Worm (Caenorhabditis elegans) whole organism, young adult: ENCODE measurements around the gene dct-15.

Experiments
- B0019.2 ChIP-seq: fragments of 200-800 bp; sonication (Bioruptor generic); conservative IDR thresholded peaks from 2 replicates; pipeline ENCODE4 v1.3.6; 2022; ENCODE audit warnings: missing genetic modification reagents, missing genetic modification characterization, missing compliant biosample characterization
- C06A6.2 ChIP-seq: fragments of 200-800 bp; sonication (Bioruptor generic); conservative IDR thresholded peaks from 2 replicates; pipeline ENCODE4 v1.3.6; 2022; ENCODE audit warnings: missing genetic modification characterization, missing compliant biosample characterization
- D2030.7 ChIP-seq: fragments of 200-800 bp; sonication (Bioruptor generic); IDR thresholded peaks from 2 replicates; pipeline ENCODE4 v1.3.6; 2022; ENCODE audit warnings: missing genetic modification reagents, missing genetic modification characterization, missing compliant biosample characterization
- F23B12.7 ChIP-seq: sonication (generic microtip); optimal IDR thresholded peaks from 2 replicates; lab custom pipeline; 2017; ENCODE audit warnings: missing genetic modification characterization, mild to moderate bottlenecking, missing compliant biosample characterization, antibody characterized with exemption, moderate library complexity; ENCODE audit not compliant: insufficient read depth
- F33H1.4 ChIP-seq: fragments of 200-800 bp; sonication (Bioruptor generic); IDR thresholded peaks from 2 replicates; pipeline ENCODE4 v1.3.6; 2022; ENCODE audit warnings: missing genetic modification reagents, missing genetic modification characterization, missing compliant biosample characterization
- F57C9.4 ChIP-seq: sonication (generic microtip); optimal IDR thresholded peaks from 2 replicates; lab custom pipeline; 2017; ENCODE audit warnings: mild to moderate bottlenecking, missing genetic modification characterization, missing compliant biosample characterization
- T26A5.8 ChIP-seq: sonication (generic microtip); optimal IDR thresholded peaks from 2 replicates; lab custom pipeline; 2016; ENCODE audit warnings: missing genetic modification characterization, missing compliant biosample characterization
- Y56A3A.18 ChIP-seq: fragments of 200-800 bp; sonication (Bioruptor generic); IDR thresholded peaks from 2 replicates; pipeline ENCODE4 v1.3.6; 2022; ENCODE audit warnings: missing genetic modification reagents, missing genetic modification characterization, missing compliant biosample characterization
- ZK185.1 ChIP-seq: sonication (generic microtip); optimal IDR thresholded peaks from 2 replicates; lab custom pipeline; 2016; ENCODE audit warnings: mild to moderate bottlenecking, missing genetic modification characterization, missing compliant biosample characterization; ENCODE audit not compliant: poor library complexity, severe bottlenecking
- aptf-2 ChIP-seq: fragments of 200-800 bp; sonication (Bioruptor generic); conservative IDR thresholded peaks from 2 replicates; pipeline ENCODE4 v1.3.6; 2022; ENCODE audit warnings: missing genetic modification reagents, missing genetic modification characterization, missing compliant biosample characterization
- aptf-3 ChIP-seq: fragments of 200-800 bp; sonication (Bioruptor generic); IDR thresholded peaks from 2 replicates; pipeline ENCODE4 v1.3.6; 2022; ENCODE audit warnings: missing genetic modification characterization, missing compliant biosample characterization
- attf-6 ChIP-seq: fragments of 200-800 bp; sonication (Bioruptor generic); IDR thresholded peaks from 2 replicates; pipeline ENCODE4 v1.3.6; 2022; ENCODE audit warnings: missing genetic modification reagents, missing genetic modification characterization, missing compliant biosample characterization
- cebp-1 ChIP-seq, 2 experiments: fragments of 200-800 bp in 1 of 2; sonication (Bioruptor generic) in 1 of 2; sonication (generic microtip) in 1 of 2; IDR thresholded peaks in 1 of 2; optimal IDR thresholded peaks in 1 of 2; 2 replicates each; pipeline versions ENCODE4 v1.3.6 to Lab custom; 2017 to 2022; ENCODE audit warnings: missing compliant biosample characterization in 2 of 2, missing genetic modification characterization in 2 of 2, mild to moderate bottlenecking in 1 of 2, missing genetic modification reagents in 1 of 2, moderate library complexity in 1 of 2
- cebp-2 ChIP-seq: fragments of 200-800 bp; sonication (Bioruptor generic); IDR thresholded peaks from 2 replicates; pipeline ENCODE4 v1.3.6; 2022; ENCODE audit warnings: missing genetic modification characterization, missing compliant biosample characterization
- ceh-40 ChIP-seq: fragments of 200-800 bp; sonication (Bioruptor generic); IDR thresholded peaks from 2 replicates; pipeline ENCODE4 v1.3.6; 2022; ENCODE audit warnings: missing genetic modification characterization, missing compliant biosample characterization
- ceh-58 ChIP-seq: fragments of 200-800 bp; sonication (Bioruptor generic); IDR thresholded peaks from 2 replicates; pipeline ENCODE4 v1.3.6; 2022; ENCODE audit warnings: missing genetic modification characterization, missing compliant biosample characterization
- die-1 ChIP-seq: sonication (generic microtip); optimal IDR thresholded peaks from 2 replicates; lab custom pipeline; 2016; ENCODE audit warnings: missing genotype, mild to moderate bottlenecking, missing genetic modification characterization, missing compliant biosample characterization
- efl-1 ChIP-seq: fragments of 150-350 bp; optimal IDR thresholded peaks from 2 replicates; lab custom pipeline; 2014; ENCODE audit warnings: missing biosample characterization, missing genetic modification reagents, missing genetic modification characterization
- egl-18 ChIP-seq: fragments of 200-800 bp; sonication (Bioruptor generic); IDR thresholded peaks from 2 replicates; pipeline ENCODE4 v1.3.6; 2022; ENCODE audit warnings: missing genetic modification reagents, missing genetic modification characterization, missing compliant biosample characterization
- egrh-3 ChIP-seq: fragments of 200-800 bp; sonication (Bioruptor generic); IDR thresholded peaks from 2 replicates; pipeline ENCODE4 v1.3.6; 2022; ENCODE audit warnings: missing genetic modification reagents, missing genetic modification characterization, missing compliant biosample characterization
- ekl-4 ChIP-seq: fragments of 200-800 bp; sonication (Bioruptor generic); IDR thresholded peaks from 2 replicates; pipeline ENCODE4 v1.3.6; 2022; ENCODE audit warnings: missing genetic modification reagents, missing genetic modification characterization, missing compliant biosample characterization
- gei-17 ChIP-seq: fragments of 200-800 bp; sonication (Bioruptor generic); optimal IDR thresholded peaks from 2 replicates; lab custom pipeline; 2018; ENCODE audit warnings: mild to moderate bottlenecking, missing genetic modification characterization, missing compliant biosample characterization
- him-1 ChIP-seq: sonication (generic microtip); optimal IDR thresholded peaks from 2 replicates; lab custom pipeline; 2016; ENCODE audit warnings: missing genotype, missing genetic modification reagents, missing genetic modification characterization, missing compliant biosample characterization
- hlh-12 ChIP-seq: sonication (generic microtip); optimal IDR thresholded peaks from 2 replicates; lab custom pipeline; 2016; ENCODE audit warnings: missing genetic modification characterization, missing compliant biosample characterization
- hmg-20 ChIP-seq: fragments of 200-800 bp; sonication (Bioruptor generic); IDR thresholded peaks from 2 replicates; pipeline ENCODE4 v1.3.6; 2022; ENCODE audit warnings: missing genetic modification reagents, missing genetic modification characterization, missing compliant biosample characterization
- let-607 ChIP-seq, 2 experiments: fragments of 200-800 bp in 1 of 2; sonication (Bioruptor generic) in 1 of 2; sonication (generic microtip) in 1 of 2; optimal IDR thresholded peaks; 2 replicates each; lab custom pipeline; 2016 to 2018; ENCODE audit warnings: mild to moderate bottlenecking in 2 of 2, missing compliant biosample characterization in 2 of 2, missing genetic modification characterization in 2 of 2, moderate library complexity in 2 of 2, missing genotype in 1 of 2
- lin-35 ChIP-seq, 3 experiments: fragments of 150-350 bp in 2 of 3; sonication (generic microtip) in 1 of 3; optimal IDR thresholded peaks; 2 replicates each; lab custom pipeline; 2014 to 2018; ENCODE audit warnings: missing biosample characterization in 3 of 3, missing genetic modification characterization in 3 of 3, missing genetic modification reagents in 3 of 3
- lin-54 ChIP-seq: fragments of 200-800 bp; sonication (Bioruptor generic); optimal IDR thresholded peaks from 2 replicates; lab custom pipeline; 2018; ENCODE audit warnings: mild to moderate bottlenecking, missing genetic modification characterization, missing compliant biosample characterization
- lsl-1 ChIP-seq: fragments of 200-800 bp; sonication (Bioruptor generic); optimal IDR thresholded peaks from 2 replicates; lab custom pipeline; 2018; ENCODE audit warnings: mild to moderate bottlenecking, missing genetic modification characterization, moderate library complexity, missing compliant biosample characterization
- madf-6 ChIP-seq: fragments of 200-800 bp; sonication (Bioruptor generic); IDR thresholded peaks from 2 replicates; pipeline ENCODE4 v1.3.6; 2022; ENCODE audit warnings: missing genetic modification reagents, missing genetic modification characterization, missing compliant biosample characterization
- madf-8 ChIP-seq: fragments of 200-800 bp; sonication (Bioruptor generic); conservative IDR thresholded peaks from 2 replicates; pipeline ENCODE4 v1.3.6; 2022; ENCODE audit warnings: missing genetic modification reagents, missing genetic modification characterization, missing compliant biosample characterization
- mcd-1 ChIP-seq: fragments of 200-800 bp; sonication (Bioruptor generic); IDR thresholded peaks from 2 replicates; pipeline ENCODE4 v1.3.6; 2022; ENCODE audit warnings: missing genetic modification reagents, missing genetic modification characterization, missing compliant biosample characterization
- nfya-1 ChIP-seq: sonication (generic microtip); optimal IDR thresholded peaks from 2 replicates; lab custom pipeline; 2017; ENCODE audit warnings: antibody characterized with exemption, missing compliant biosample characterization, missing genetic modification characterization, borderline replicate concordance; ENCODE audit not compliant: insufficient read depth
- nfyb-1 ChIP-seq: fragments of 200-800 bp; sonication (Bioruptor generic); IDR thresholded peaks from 2 replicates; pipeline ENCODE4 v1.3.6; 2022; ENCODE audit warnings: missing genetic modification reagents, missing genetic modification characterization, missing compliant biosample characterization
- nhr-120 ChIP-seq: fragments of 200-800 bp; sonication (Bioruptor generic); IDR thresholded peaks from 2 replicates; pipeline ENCODE4 v1.3.6; 2022; ENCODE audit warnings: missing genetic modification characterization, missing compliant biosample characterization
- nhr-27 ChIP-seq: fragments of 200-800 bp; sonication (Bioruptor generic); optimal IDR thresholded peaks from 2 replicates; lab custom pipeline; 2018; ENCODE audit warnings: mild to moderate bottlenecking, missing genetic modification characterization, moderate library complexity, missing compliant biosample characterization
- nhr-90 ChIP-seq: sonication (generic microtip); optimal IDR thresholded peaks from 2 replicates; lab custom pipeline; 2016; ENCODE audit warnings: missing genotype, mild to moderate bottlenecking, missing genetic modification characterization, missing compliant biosample characterization
- snpc-1.3 ChIP-seq: sonication (generic microtip); optimal IDR thresholded peaks from 2 replicates; lab custom pipeline; 2017; ENCODE audit warnings: missing genetic modification characterization, mild to moderate bottlenecking, missing compliant biosample characterization, antibody characterized with exemption, moderate library complexity, missing genotype, missing genetic modification reagents; ENCODE audit not compliant: insufficient read depth
- snpc-4 ChIP-seq, 5 experiments: fragments of 150-350 bp in 1 of 5; sonication (generic microtip) in 4 of 5; optimal IDR thresholded peaks; 2 replicates each; lab custom pipeline; 2014 to 2018; ENCODE audit warnings: missing genetic modification characterization in 5 of 5, missing biosample characterization in 3 of 5, antibody characterized with exemption in 2 of 5, mild to moderate bottlenecking in 2 of 5, missing compliant biosample characterization in 2 of 5, missing genotype in 2 of 5, moderate library complexity in 2 of 5, missing genetic modification reagents in 1 of 5
- somi-1 ChIP-seq: fragments of 200-800 bp; sonication (Bioruptor generic); optimal IDR thresholded peaks from 2 replicates; lab custom pipeline; 2018; ENCODE audit warnings: mild to moderate bottlenecking, missing genetic modification characterization, missing compliant biosample characterization
- xnd-1 ChIP-seq: sonication (generic microtip); optimal IDR thresholded peaks from 2 replicates; lab custom pipeline; 2016; ENCODE audit warnings: missing genotype, missing genetic modification reagents, missing genetic modification characterization, missing compliant biosample characterization
- zfh-2 ChIP-seq: fragments of 200-800 bp; sonication (Bioruptor generic); conservative IDR thresholded peaks from 2 replicates; pipeline ENCODE4 v1.3.6; 2022; ENCODE audit warnings: missing genetic modification reagents, missing genetic modification characterization, missing compliant biosample characterization
- ztf-25 ChIP-seq: fragments of 200-800 bp; sonication (Bioruptor generic); IDR thresholded peaks from 2 replicates; pipeline ENCODE4 v1.3.6; 2022; ENCODE audit warnings: missing genetic modification reagents, missing genetic modification characterization, missing compliant biosample characterization
- ztf-26 ChIP-seq: sonication (generic microtip); optimal IDR thresholded peaks from 2 replicates; lab custom pipeline; 2017; ENCODE audit warnings: missing genetic modification characterization, missing compliant biosample characterization
- ztf-6 ChIP-seq: fragments of 200-800 bp; sonication (Bioruptor generic); IDR thresholded peaks from 2 replicates; pipeline ENCODE4 v1.3.6; 2022; ENCODE audit warnings: missing genetic modification reagents, missing genetic modification characterization, missing compliant biosample characterization

dct-15 gene

DNA sequence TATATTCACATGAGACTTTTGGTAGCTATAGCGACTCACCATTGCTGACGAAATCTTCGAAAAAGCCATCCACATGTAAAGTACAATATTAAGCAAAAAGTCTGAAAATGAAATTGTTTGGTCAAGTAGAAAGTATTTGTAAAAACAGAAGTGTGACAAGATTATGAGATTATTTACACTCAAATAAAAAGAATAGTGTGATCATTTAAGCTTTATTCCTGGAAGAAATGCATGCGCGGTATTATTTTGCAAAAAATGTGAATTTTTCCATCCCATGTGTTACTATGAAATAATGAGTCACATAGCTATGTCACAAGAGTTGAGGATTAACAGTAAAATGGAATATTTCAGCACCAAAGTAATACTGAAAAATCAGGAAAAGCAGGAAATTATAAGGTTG lies at the start of gene dct-15:
Gene dct-15 (minus strand): TSS at position 101 of the 400 bp plus-strand sequence.
- no peak for TF ChIP-seq snpc-1.3
- TF ChIP-seq ztf-6 (GFP tag; lab: Robert Waterston, UW): no peak
- no peak for TF ChIP-seq ceh-40 (GFP tag; lab: Robert Waterston, UW)
- no peak for TF ChIP-seq ceh-58 (GFP tag; lab: Robert Waterston, UW)
- no peak for TF ChIP-seq nfyb-1
- TF ChIP-seq hlh-12: no peak
- TF ChIP-seq ztf-26 (tag; lab: Kevin White, UChicago): no peak
- TF ChIP-seq Y56A3A.18 (GFP tag; lab: Robert Waterston, UW): no peak
- TF ChIP-seq gei-17 (GFP tag; lab: Kevin White, UChicago): no peak
- TF ChIP-seq egl-18 (GFP tag; lab: Robert Waterston, UW): no peak
- no peak for TF ChIP-seq C06A6.2 (GFP tag; lab: Robert Waterston, UW)
- TF ChIP-seq F33H1.4 (GFP tag; lab: Robert Waterston, UW): no peak
- TF ChIP-seq madf-8 (GFP tag; lab: Robert Waterston, UW): no peak
- TF ChIP-seq him-1 (tag; lab: Kevin White, UChicago): no peak
- TF ChIP-seq ztf-25: no peak
- TF ChIP-seq nhr-27: no peak
- no peak for TF ChIP-seq B0019.2
- no peak for TF ChIP-seq cebp-1 (GFP tag; IDR thresholded peaks at IDR 0.05; lab: Robert Waterston, UW)
- TF ChIP-seq cebp-1 (tag; optimal IDR thresholded peaks at IDR 0.05; lab: Kevin White, UChicago): no peak
- TF ChIP-seq F57C9.4 (tag; lab: Kevin White, UChicago): no peak

- TF ChIP-seq lin-54 (GFP tag; lab: Kevin White, UChicago): no peak
- TF ChIP-seq madf-6 (GFP tag; lab: Robert Waterston, UW): peak; percentile 77
- no peak for TF ChIP-seq ekl-4 (GFP tag; lab: Robert Waterston, UW)
- peak; percentile 15 for TF ChIP-seq xnd-1
- peak; percentile 52 for TF ChIP-seq efl-1
- TF ChIP-seq, all 124 proteins: peak for 3
Measured at ce11 chrIV:9858970-9859369, 48.4 kb upstream of the dct-15 start.

DNA sequence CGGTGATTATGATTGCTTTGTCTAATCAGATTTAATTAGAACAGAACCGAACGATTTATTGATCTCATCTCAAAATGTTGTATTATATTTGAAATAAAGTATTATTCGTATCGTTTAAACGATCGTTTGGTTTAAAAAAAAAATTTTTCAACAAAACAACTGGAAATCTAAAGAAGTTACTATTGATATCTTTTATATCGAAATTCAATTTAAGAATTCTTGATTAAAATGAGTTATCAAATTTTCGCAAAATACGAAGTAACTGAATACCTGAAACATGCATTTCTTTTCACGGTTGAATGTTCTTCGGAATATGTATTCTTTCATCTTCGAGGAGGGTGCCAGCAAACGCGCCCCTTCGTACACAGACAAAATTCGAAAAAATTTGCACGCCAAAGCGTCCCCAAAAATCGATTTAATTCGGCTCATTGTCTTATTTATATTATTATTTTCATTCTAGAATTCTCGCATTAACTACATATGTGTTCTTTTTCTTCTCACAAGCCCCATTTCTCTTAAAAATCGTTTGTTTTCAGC lies 47.5 kb upstream of the dct-15 start, which contains the start of gene npp-1:
Gene npp-1 (plus strand): TSS at position 537 of the 537 bp plus-strand sequence.
- TF ChIP-seq T26A5.8 (no peak), mcd-1 (GFP tag; lab: Robert Waterston, UW) (peak; percentile 69), somi-1 (no peak), lin-35 (GFP tag; optimal IDR thresholded peaks at IDR 0.05; lab: Kevin White, UChicago) (no peak), egrh-3 (GFP tag; lab: Robert Waterston, UW) (no peak), zfh-2 (GFP tag; lab: Robert Waterston, UW) (no peak), aptf-3 (no peak), snpc-4 (GFP tag; optimal IDR thresholded peaks at IDR 0.05; lab: Kevin White, UChicago) (no peak), snpc-4 (tag; optimal IDR thresholded peaks at IDR 0.05; lab: Kevin White, UChicago) (peak in 1 of 4 experiments; percentile 7), ZK185.1 (tag; lab: Kevin White, UChicago) (no peak), die-1 (no peak), nhr-120 (GFP tag; lab: Robert Waterston, UW) (no peak), Y56A3A.18 (GFP tag; lab: Robert Waterston, UW) (no peak), nfya-1 (no peak), aptf-2 (GFP tag; lab: Robert Waterston, UW) (no peak), hmg-20 (GFP tag; lab: Robert Waterston, UW) (no peak), F33H1.4 (GFP tag; lab: Robert Waterston, UW) (no peak), F23B12.7 (tag; lab: Kevin White, UChicago) (peak; percentile 18), D2030.7 (GFP tag; lab: Robert Waterston, UW) (peak; percentile 22; the same call in 1 of the 2 replicates), nhr-90 (no peak), attf-6 (GFP tag; lab: Robert Waterston, UW) (no peak), let-607 (tag; optimal IDR thresholded peaks at IDR 0.05; lab: Kevin White, UChicago) (no peak), cebp-2 (GFP tag; lab: Robert Waterston, UW) (no peak), lsl-1 (GFP tag; lab: Kevin White, UChicago) (no peak), him-1 (tag; lab: Kevin White, UChicago) (no peak)
